Worm (Caenorhabditis elegans) whole organism, L4 larva: ENCODE data around the gene msp-152.
"Not testable (repeated sequence)": the region's sequence is repeated elsewhere in the genome, so short reads cannot be mapped to it uniquely, and the experiment has no call there.

Source experiments
- T20F7.1 ChIP-seq: fragments of 200-800 bp; sonication (Bioruptor generic); optimal IDR thresholded peaks from 2 replicates; lab custom pipeline; 2018; ENCODE audit warnings: mild to moderate bottlenecking, missing genetic modification characterization, missing compliant biosample characterization
- T26A8.4 ChIP-seq: fragments of 200-800 bp; sonication (Bioruptor generic); IDR thresholded peaks from 2 replicates; pipeline ENCODE4 v1.3.6; 2022; ENCODE audit warnings: missing genetic modification characterization, missing compliant biosample characterization
- Y105C5A.15 ChIP-seq: fragments of 200-800 bp; sonication (Bioruptor generic); IDR thresholded peaks from 2 replicates; pipeline ENCODE4 v1.3.6; 2022; ENCODE audit warnings: missing genetic modification characterization, missing compliant biosample characterization
- Y75B8A.6 ChIP-seq: fragments of 200-800 bp; sonication (Bioruptor generic); IDR thresholded peaks from 2 replicates; pipeline ENCODE4 v1.3.6; 2022; ENCODE audit warnings: missing genetic modification reagents, missing genetic modification characterization, missing compliant biosample characterization
- ceh-32 ChIP-seq: sonication (generic microtip); optimal IDR thresholded peaks from 2 replicates; lab custom pipeline; 2016; ENCODE audit warnings: mild to moderate bottlenecking, missing genetic modification characterization, missing compliant biosample characterization; ENCODE audit not compliant: poor library complexity
- cey-2 ChIP-seq: sonication (generic microtip); optimal IDR thresholded peaks from 3 replicates; lab custom pipeline; 2017; ENCODE audit warnings: missing genetic modification characterization, mild to moderate bottlenecking, missing compliant biosample characterization, antibody characterized with exemption, borderline replicate concordance; ENCODE audit not compliant: insufficient read depth
- daf-16 ChIP-seq, 3 experiments: sonication (generic microtip); optimal IDR thresholded peaks; 2 replicates each; lab custom pipeline; 2016 to 2017; ENCODE audit warnings: missing genetic modification characterization in 3 of 3, missing genetic modification reagents in 3 of 3, mild to moderate bottlenecking in 2 of 3, missing compliant biosample characterization in 2 of 3, missing biosample characterization in 1 of 3, moderate library complexity in 1 of 3
- dmd-6 ChIP-seq: fragments of 200-800 bp; sonication (Bioruptor generic); IDR thresholded peaks from 2 replicates; pipeline ENCODE4 v1.3.6; 2022; ENCODE audit warnings: missing genetic modification reagents, missing genetic modification characterization, missing compliant biosample characterization
- dmd-9 ChIP-seq: fragments of 200-800 bp; sonication (Bioruptor generic); IDR thresholded peaks from 2 replicates; pipeline ENCODE4 v1.3.6; 2022; ENCODE audit warnings: missing genetic modification reagents, missing genetic modification characterization, missing compliant biosample characterization
- dpl-1 ChIP-seq: fragments of 150-350 bp; optimal IDR thresholded peaks from 2 replicates; lab custom pipeline; 2014; ENCODE audit warnings: missing biosample characterization, missing genetic modification reagents, missing genetic modification characterization
- dve-1 ChIP-seq: sonication (generic microtip); optimal IDR thresholded peaks from 2 replicates; lab custom pipeline; 2017; ENCODE audit warnings: antibody characterized with exemption, mild to moderate bottlenecking, missing genetic modification characterization, missing compliant biosample characterization; ENCODE audit not compliant: insufficient read depth
- egl-43 ChIP-seq: fragments of 200-800 bp; sonication (Bioruptor generic); IDR thresholded peaks from 2 replicates; pipeline ENCODE4 v1.3.6; 2022; ENCODE audit warnings: missing genetic modification reagents, missing genetic modification characterization, missing compliant biosample characterization
- hlh-11 ChIP-seq: fragments of 200-800 bp; sonication (Bioruptor generic); optimal IDR thresholded peaks from 2 replicates; lab custom pipeline; 2018; ENCODE audit warnings: mild to moderate bottlenecking, missing genetic modification characterization, missing compliant biosample characterization
- jun-1 ChIP-seq: fragments of 150-350 bp; optimal IDR thresholded peaks from 2 replicates; lab custom pipeline; 2014; ENCODE audit warnings: missing biosample characterization, missing genetic modification reagents, missing genetic modification characterization
- lin-1 ChIP-seq: fragments of 200-800 bp; sonication (Bioruptor generic); IDR thresholded peaks from 2 replicates; pipeline ENCODE4 v1.3.6; 2022; ENCODE audit warnings: missing genetic modification reagents, missing genetic modification characterization, missing compliant biosample characterization
- lin-15B ChIP-seq: fragments of 150-350 bp; sonication (generic microtip); optimal IDR thresholded peaks from 3 replicates; lab custom pipeline; 2014; ENCODE audit warnings: missing biosample characterization, missing genetic modification characterization
- lsy-2 ChIP-seq, 2 experiments: fragments of 150-350 bp in 1 of 2; sonication (generic microtip) in 1 of 2; optimal IDR thresholded peaks; 2 replicates each; lab custom pipeline; 2014 to 2017; ENCODE audit warnings: missing biosample characterization in 2 of 2, missing genetic modification characterization in 2 of 2
- nhr-11 ChIP-seq: fragments of 150-350 bp; optimal IDR thresholded peaks from 2 replicates; lab custom pipeline; 2014; ENCODE audit warnings: missing biosample characterization, missing genetic modification characterization
- nhr-25 ChIP-seq: sonication (generic microtip); optimal IDR thresholded peaks from 2 replicates; lab custom pipeline; 2017; ENCODE audit warnings: missing genetic modification characterization, mild to moderate bottlenecking, missing compliant biosample characterization, antibody characterized with exemption, moderate library complexity, borderline replicate concordance; ENCODE audit not compliant: insufficient read depth
- nhr-41 ChIP-seq: fragments of 200-800 bp; sonication (Bioruptor generic); IDR thresholded peaks from 2 replicates; pipeline ENCODE4 v1.3.6; 2022; ENCODE audit warnings: missing genetic modification reagents, missing genetic modification characterization, missing compliant biosample characterization
- nhr-6 ChIP-seq: fragments of 150-350 bp; optimal IDR thresholded peaks from 2 replicates; lab custom pipeline; 2014; ENCODE audit warnings: missing biosample characterization, missing genetic modification characterization
- nhr-76 ChIP-seq: fragments of 150-350 bp; optimal IDR thresholded peaks from 2 replicates; lab custom pipeline; 2014; ENCODE audit warnings: missing biosample characterization, missing genetic modification characterization
- nhr-77 ChIP-seq: fragments of 150-350 bp; optimal IDR thresholded peaks from 2 replicates; lab custom pipeline; 2014; ENCODE audit warnings: missing biosample characterization, missing genetic modification characterization
- pha-4 ChIP-seq, 2 experiments: fragments of 150-350 bp in 1 of 2; fragments of 200-800 bp in 1 of 2; sonication (Bioruptor generic) in 1 of 2; IDR thresholded peaks in 1 of 2; optimal IDR thresholded peaks in 1 of 2; 2 replicates each; pipeline versions ENCODE4 v1.3.6 to Lab custom; 2014 to 2022; ENCODE audit warnings: missing genetic modification characterization in 2 of 2, missing genetic modification reagents in 2 of 2, missing biosample characterization in 1 of 2, missing compliant biosample characterization in 1 of 2
- php-3 ChIP-seq: fragments of 200-800 bp; sonication (Bioruptor generic); IDR thresholded peaks from 2 replicates; pipeline ENCODE4 v1.3.6; 2022; ENCODE audit warnings: missing genetic modification reagents, missing genetic modification characterization, missing compliant biosample characterization
- rbr-2 ChIP-seq: sonication (generic microtip); optimal IDR thresholded peaks from 2 replicates; lab custom pipeline; 2016; ENCODE audit warnings: missing genotype, missing genetic modification characterization, missing compliant biosample characterization
- set-16 ChIP-seq: fragments of 200-800 bp; sonication (Bioruptor generic); IDR thresholded peaks from 2 replicates; pipeline ENCODE4 v1.3.6; 2022; ENCODE audit warnings: missing genetic modification reagents, missing genetic modification characterization, missing compliant biosample characterization
- spr-1 ChIP-seq: sonication (generic microtip); optimal IDR thresholded peaks from 2 replicates; lab custom pipeline; 2016; ENCODE audit warnings: mild to moderate bottlenecking, missing genetic modification characterization, missing compliant biosample characterization
- spr-3 ChIP-seq: fragments of 200-800 bp; sonication (Bioruptor generic); optimal IDR thresholded peaks from 2 replicates; lab custom pipeline; 2018; ENCODE audit warnings: mild to moderate bottlenecking, missing genetic modification characterization, missing compliant biosample characterization
- unc-130 ChIP-seq: sonication (generic microtip); optimal IDR thresholded peaks from 2 replicates; lab custom pipeline; 2016; ENCODE audit warnings: missing genetic modification reagents, missing genetic modification characterization, missing compliant biosample characterization
- unc-62 ChIP-seq, 3 experiments: fragments of 150-350 bp in 1 of 3; sonication (generic microtip); optimal IDR thresholded peaks in 2 of 3; peaks in 1 of 3; 1 replicate in 1 of 3; 2 replicates in 2 of 3; lab custom pipeline; 2014 to 2017; ENCODE audit warnings: missing biosample characterization in 3 of 3, missing genetic modification characterization in 3 of 3, missing genetic modification reagents in 3 of 3, missing genotype in 1 of 3
- zfp-2 ChIP-seq: sonication (generic microtip); optimal IDR thresholded peaks from 2 replicates; lab custom pipeline; 2016; ENCODE audit warnings: mild to moderate bottlenecking, missing genetic modification characterization, missing compliant biosample characterization

Gene msp-152

ce11 chrII:4932727-4933126, at the start of gene msp-152:
Gene msp-152, plus strand, starts transcription at chrII:4933027.
- not testable (repeated sequence) for TF ChIP-seq lin-15B (tag; lab: Kevin White, UChicago); pha-4 (GFP tag; IDR thresholded peaks at IDR 0.05; lab: Robert Waterston, UW); pha-4 (tag; optimal IDR thresholded peaks at IDR 0.05; lab: Kevin White, UChicago); ceh-32 (tag; lab: Kevin White, UChicago)

ce11 chrII:4883412-4883811, 49.4 kb upstream of the msp-152 start, which contains the start of gene gst-8:
Gene gst-8, plus strand, starts transcription at chrII:4883712.
- TF ChIP-seq set-16 (GFP tag; lab: Robert Waterston, UW) = no peak
- TF ChIP-seq nhr-6 (tag; lab: Kevin White, UChicago) = no peak
- no peak for TF ChIP-seq Y75B8A.6 (GFP tag; lab: Robert Waterston, UW)
- TF ChIP-seq cey-2 (tag; lab: Kevin White, UChicago) = no peak
- no peak for TF ChIP-seq T26A8.4
- peak; percentile 27 for TF ChIP-seq T20F7.1 (GFP tag; lab: Kevin White, UChicago)
- TF ChIP-seq nhr-25 (tag; lab: Kevin White, UChicago) = no peak
- TF ChIP-seq dve-1 (tag; lab: Kevin White, UChicago) = peak; percentile 9
- TF ChIP-seq dmd-6 (GFP tag; lab: Robert Waterston, UW) = 0 out of 2 replicates have a peak, but pooled peaks have one; percentile 17
- no peak for TF ChIP-seq lsy-2 (tag; optimal IDR thresholded peaks at IDR 0.05; lab: Kevin White, UChicago)
- no peak for TF ChIP-seq unc-130 (GFP tag; lab: Kevin White, UChicago)
- no peak for TF ChIP-seq nhr-11 (tag; lab: Kevin White, UChicago)
- no peak for TF ChIP-seq rbr-2
- peak; percentile 8 for TF ChIP-seq hlh-11 (tag; lab: Kevin White, UChicago)
- no peak for TF ChIP-seq lin-1
- no peak for TF ChIP-seq daf-16 (GFP tag; optimal IDR thresholded peaks at IDR 0.05; lab: Kevin White, UChicago)
- peak; percentile 55 for TF ChIP-seq daf-16 (tag; optimal IDR thresholded peaks at IDR 0.05; lab: Kevin White, UChicago)
- TF ChIP-seq nhr-41 = no peak
- TF ChIP-seq unc-62 (GFP tag; optimal IDR thresholded peaks at IDR 0.05 in 1 of 2; lab: Kevin White, UChicago) = no peak
- no peak for TF ChIP-seq unc-62 (tag; optimal IDR thresholded peaks at IDR 0.05; lab: Kevin White, UChicago)
- no peak for TF ChIP-seq nhr-76
- no peak for TF ChIP-seq jun-1
- TF ChIP-seq spr-3 (GFP tag; lab: Kevin White, UChicago) = no peak
- no peak for TF ChIP-seq zfp-2 (tag; lab: Kevin White, UChicago)
- no peak for TF ChIP-seq dpl-1 (GFP tag; lab: Kevin White, UChicago)
- no peak for TF ChIP-seq egl-43 (GFP tag; lab: Robert Waterston, UW)
- no peak for TF ChIP-seq Y105C5A.15 (GFP tag; lab: Robert Waterston, UW)

- TF ChIP-seq unc-62 (GFP tag; optimal IDR thresholded peaks at IDR 0.05 in 1 of 2; lab: Kevin White, UChicago) (peak in 1 of 2 experiments; percentile 65), unc-62 (tag; optimal IDR thresholded peaks at IDR 0.05; lab: Kevin White, UChicago) (no peak), php-3 (GFP tag; lab: Robert Waterston, UW) (no peak)
These were observed 48.4 kb upstream of the msp-152 start for ce11 chrII:4884403-4884802.

DNA sequence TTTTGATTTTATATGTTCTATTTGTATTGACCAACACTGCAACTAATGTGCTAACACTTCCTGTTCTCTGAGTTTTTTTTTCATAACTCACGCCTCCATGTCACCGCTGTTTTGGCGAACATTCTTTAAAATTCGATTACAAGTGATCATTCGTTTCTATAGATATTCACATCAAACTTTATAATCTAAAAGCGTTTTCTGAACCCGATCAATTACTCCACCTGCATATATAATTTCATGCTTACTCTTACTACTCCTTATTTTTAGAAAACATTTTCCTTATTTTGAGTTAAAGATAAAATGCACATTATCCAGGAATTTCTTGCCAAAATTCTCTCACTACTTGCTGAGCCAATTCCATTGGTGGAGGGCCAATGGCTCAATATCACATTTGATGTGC, 46.9 kb upstream of the msp-152 start, which contains the start of gene R05F9.7:
TSS of gene R05F9.7 (plus strand) at position 301 of the 400 bp plus-strand sequence.
- TF ChIP-seq dmd-9 (no peak), spr-1 (no peak), nhr-77 (tag; lab: Kevin White, UChicago) (no peak)
- TF ChIP-seq, all 104 proteins: peak for 0
